Fruit fly (Drosophila melanogaster): ENCODE results near the gene CG34056.

DNA sequence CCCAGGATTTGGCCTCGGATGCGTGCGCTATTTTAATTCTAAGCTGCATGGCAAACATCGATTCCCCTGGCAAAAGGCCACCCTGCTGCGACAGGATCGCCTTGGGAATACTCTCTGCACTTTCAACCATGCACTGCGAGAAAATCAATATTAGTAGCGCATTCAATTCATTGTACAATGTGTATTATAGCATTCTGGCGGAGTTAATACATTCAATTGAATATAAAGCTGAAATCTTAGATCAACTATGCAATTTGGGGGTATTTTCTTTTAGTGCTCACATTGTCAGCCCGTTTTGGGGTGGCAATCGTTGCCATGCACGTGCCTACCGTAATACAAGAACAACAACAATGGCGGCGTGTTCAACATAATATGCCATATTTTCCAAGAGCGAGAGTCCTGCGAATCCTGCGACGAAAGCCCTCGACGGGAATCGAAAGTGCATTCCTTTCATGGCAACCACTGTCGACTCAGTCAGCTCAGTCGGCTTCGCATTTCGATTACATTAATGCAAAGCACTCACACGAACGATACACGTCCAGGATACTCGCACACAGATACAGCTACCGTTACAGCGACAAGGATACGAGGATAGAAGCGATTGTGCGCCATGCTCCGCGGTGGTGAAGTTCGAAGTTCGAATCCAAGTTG is 12.0 kb downstream of the CG34056 start:
- no peak for TF ChIP-seq CG10348 (GFP tag; IDR thresholded peaks at IDR 0.05)
- no peak for TF ChIP-seq Pif1B (GFP tag; optimal IDR thresholded peaks at IDR 0.05)
- TF ChIP-seq CG32121 (GFP tag; IDR thresholded peaks at IDR 0.05) = no peak
- no peak for TF ChIP-seq rn (GFP tag; IDR thresholded peaks at IDR 0.05)

Data from whole organism, pupa.